Worm (Caenorhabditis elegans) whole organism, mixed stage, embryonic: ENCODE measurements around the gene arp-1.

Source experiments
- bed-3 ChIP-seq: fragments of 200-800 bp; sonication (Bioruptor generic); optimal IDR thresholded peaks from 3 replicates; lab custom pipeline; 2018; ENCODE audit warnings: mild to moderate bottlenecking, missing genetic modification characterization, moderate library complexity, missing compliant biosample characterization
- ceh-39 ChIP-seq: fragments of 150-350 bp; optimal IDR thresholded peaks from 2 replicates; lab custom pipeline; 2014; ENCODE audit warnings: missing biosample characterization, missing genetic modification characterization
- ceh-43 ChIP-seq: fragments of 200-800 bp; sonication (Bioruptor generic); optimal IDR thresholded peaks from 2 replicates; lab custom pipeline; 2018; ENCODE audit warnings: mild to moderate bottlenecking, missing genetic modification characterization, moderate library complexity, missing compliant biosample characterization
- ceh-83 ChIP-seq: fragments of 200-800 bp; sonication (Bioruptor generic); optimal IDR thresholded peaks from 2 replicates; lab custom pipeline; 2018; ENCODE audit warnings: mild to moderate bottlenecking, missing genetic modification characterization, missing compliant biosample characterization
- ces-1 ChIP-seq: fragments of 150-350 bp; optimal IDR thresholded peaks from 2 replicates; lab custom pipeline; 2014; ENCODE audit warnings: missing biosample characterization, missing genetic modification reagents, missing genetic modification characterization
- drap-1 ChIP-seq: fragments of 200-800 bp; sonication (Bioruptor generic); optimal IDR thresholded peaks from 3 replicates; lab custom pipeline; 2018; ENCODE audit warnings: mild to moderate bottlenecking, missing genetic modification characterization, missing compliant biosample characterization
- elt-1 ChIP-seq: sonication (generic microtip); optimal IDR thresholded peaks from 2 replicates; lab custom pipeline; 2017; ENCODE audit warnings: missing genetic modification characterization, mild to moderate bottlenecking, missing compliant biosample characterization, antibody characterized with exemption, moderate library complexity, borderline replicate concordance; ENCODE audit not compliant: insufficient read depth
- elt-3 ChIP-seq: fragments of 150-350 bp; optimal IDR thresholded peaks from 2 replicates; lab custom pipeline; 2014; ENCODE audit warnings: missing biosample characterization, missing genetic modification characterization
- flh-1 ChIP-seq: fragments of 200-800 bp; sonication (Bioruptor generic); optimal IDR thresholded peaks from 2 replicates; lab custom pipeline; 2018; ENCODE audit warnings: mild to moderate bottlenecking, missing genetic modification characterization, moderate library complexity, missing compliant biosample characterization
- ham-2 ChIP-seq: fragments of 200-800 bp; sonication (Bioruptor generic); optimal IDR thresholded peaks from 2 replicates; lab custom pipeline; 2018; ENCODE audit warnings: mild to moderate bottlenecking, missing genetic modification characterization, missing compliant biosample characterization
- hlh-1 ChIP-seq: fragments of 150-350 bp; optimal IDR thresholded peaks from 2 replicates; lab custom pipeline; 2014; ENCODE audit warnings: missing biosample characterization, missing genetic modification reagents, missing genetic modification characterization
- lin-13 ChIP-seq: fragments of 150-350 bp; optimal IDR thresholded peaks from 2 replicates; lab custom pipeline; 2014; ENCODE audit warnings: missing biosample characterization, missing genetic modification characterization
- lin-32 ChIP-seq: fragments of 200-800 bp; sonication (Bioruptor generic); optimal IDR thresholded peaks from 2 replicates; lab custom pipeline; 2018; ENCODE audit warnings: mild to moderate bottlenecking, missing genetic modification characterization, missing compliant biosample characterization
- lsy-2 ChIP-seq: fragments of 150-350 bp; optimal IDR thresholded peaks from 2 replicates; lab custom pipeline; 2014; ENCODE audit warnings: missing biosample characterization, missing genetic modification characterization
- mab-5 ChIP-seq: fragments of 150-350 bp; optimal IDR thresholded peaks from 2 replicates; lab custom pipeline; 2014; ENCODE audit warnings: missing biosample characterization, missing genetic modification characterization
- mep-1 ChIP-seq: fragments of 150-350 bp; optimal IDR thresholded peaks from 2 replicates; lab custom pipeline; 2017; ENCODE audit warnings: missing biosample characterization, missing genetic modification reagents, missing genetic modification characterization, inconsistent platforms
- mls-2 ChIP-seq: sonication (generic microtip); optimal IDR thresholded peaks from 2 replicates; lab custom pipeline; 2016; ENCODE audit warnings: mild to moderate bottlenecking, missing genetic modification characterization, moderate library complexity, missing compliant biosample characterization
- nhr-12 ChIP-seq: fragments of 150-350 bp; optimal IDR thresholded peaks from 2 replicates; lab custom pipeline; 2014; ENCODE audit warnings: missing biosample characterization, missing genetic modification characterization
- nhr-2 ChIP-seq: fragments of 150-350 bp; optimal IDR thresholded peaks from 2 replicates; lab custom pipeline; 2014; ENCODE audit warnings: missing biosample characterization, missing genetic modification characterization
- nhr-237 ChIP-seq: fragments of 150-350 bp; optimal IDR thresholded peaks from 2 replicates; lab custom pipeline; 2014; ENCODE audit warnings: missing biosample characterization, missing genetic modification characterization
- nhr-76 ChIP-seq: sonication (generic microtip); optimal IDR thresholded peaks from 2 replicates; lab custom pipeline; 2017; ENCODE audit warnings: missing biosample characterization, missing genetic modification characterization
- pha-4 ChIP-seq: fragments of 150-350 bp; optimal IDR thresholded peaks from 2 replicates; lab custom pipeline; 2018; ENCODE audit warnings: missing biosample characterization, missing genetic modification reagents, missing genetic modification characterization
- sem-2 ChIP-seq: fragments of 200-800 bp; sonication (Bioruptor generic); optimal IDR thresholded peaks from 2 replicates; lab custom pipeline; 2018; ENCODE audit warnings: mild to moderate bottlenecking, missing genetic modification characterization, missing compliant biosample characterization
- snpc-4 ChIP-seq: fragments of 150-350 bp; optimal IDR thresholded peaks from 2 replicates; lab custom pipeline; 2014; ENCODE audit warnings: missing biosample characterization, missing genetic modification characterization
- sptf-1 ChIP-seq: sonication (generic microtip); optimal IDR thresholded peaks from 2 replicates; lab custom pipeline; 2017; ENCODE audit warnings: mild to moderate bottlenecking, missing genetic modification characterization, moderate library complexity, missing compliant biosample characterization
- tbx-8 ChIP-seq: fragments of 200-800 bp; sonication (Bioruptor generic); optimal IDR thresholded peaks from 2 replicates; lab custom pipeline; 2018; ENCODE audit warnings: mild to moderate bottlenecking, missing genetic modification characterization, moderate library complexity, missing compliant biosample characterization
- unc-120 ChIP-seq: sonication (generic microtip); optimal IDR thresholded peaks from 2 replicates; lab custom pipeline; 2017; ENCODE audit warnings: missing genetic modification characterization, missing compliant biosample characterization; ENCODE audit not compliant: poor library complexity, severe bottlenecking
- unc-39 ChIP-seq: fragments of 150-350 bp; optimal IDR thresholded peaks from 2 replicates; lab custom pipeline; 2014; ENCODE audit warnings: missing biosample characterization, missing genetic modification characterization
- unc-62 ChIP-seq: fragments of 150-350 bp; optimal IDR thresholded peaks from 2 replicates; lab custom pipeline; 2014; ENCODE audit warnings: missing biosample characterization, missing genetic modification reagents, missing genetic modification characterization
- zip-8 ChIP-seq: fragments of 150-350 bp; optimal IDR thresholded peaks from 2 replicates; lab custom pipeline; 2014; ENCODE audit warnings: missing biosample characterization, missing genetic modification characterization
- ztf-11 ChIP-seq: fragments of 150-350 bp; optimal IDR thresholded peaks from 2 replicates; lab custom pipeline; 2014; ENCODE audit warnings: missing biosample characterization, missing genetic modification characterization

The arp-1 gene

ce11 chrII:15119537-15120360 is at the start of gene arp-1:
Gene arp-1 (plus strand): TSS chrII:15120301.
- TF ChIP-seq ceh-43, result peak; percentile 47
- TF ChIP-seq nhr-2 (tag; lab: Kevin White, UChicago), result no peak
- TF ChIP-seq snpc-4, result no peak
- TF ChIP-seq unc-120, result no peak
- no peak for TF ChIP-seq ztf-11 (tag; lab: Kevin White, UChicago)
- TF ChIP-seq lin-32 (GFP tag; lab: Kevin White, UChicago), result no peak
- TF ChIP-seq sem-2 (GFP tag; lab: Kevin White, UChicago), result no peak
- TF ChIP-seq tbx-8, result no peak
- no peak for TF ChIP-seq elt-1 (tag; lab: Kevin White, UChicago)
- TF ChIP-seq mep-1 (tag; lab: Kevin White, UChicago), result peak; percentile 59
- TF ChIP-seq lin-13 (tag; lab: Kevin White, UChicago), result peak; percentile 19
- TF ChIP-seq zip-8, result no peak
- no peak for TF ChIP-seq ceh-83 (GFP tag; lab: Kevin White, UChicago)
- TF ChIP-seq pha-4, result peak; percentile 59
- peak; percentile 15 for TF ChIP-seq mls-2
- TF ChIP-seq sptf-1 (tag; lab: Kevin White, UChicago), result peak; percentile 16
- peak; percentile 80 for TF ChIP-seq ces-1
- TF ChIP-seq nhr-237, result peak; percentile 42
- TF ChIP-seq hlh-1 (tag; lab: Kevin White, UChicago), result no peak
- no peak for TF ChIP-seq nhr-12
- TF ChIP-seq lsy-2 (tag; lab: Kevin White, UChicago), result peak; percentile 21

ce11 chrII:15071571-15071970 is 48.5 kb upstream of the arp-1 start, which contains the start of gene Y53F4B.18:
Gene Y53F4B.18 (minus strand): TSS chrII:15071671.
- TF ChIP-seq ces-1, result no peak
- TF ChIP-seq elt-1 (tag; lab: Kevin White, UChicago), result no peak
- TF ChIP-seq nhr-2 (tag; lab: Kevin White, UChicago), result no peak
- TF ChIP-seq flh-1 (GFP tag; lab: Kevin White, UChicago), result no peak
- no peak for TF ChIP-seq bed-3
- no peak for TF ChIP-seq mep-1 (tag; lab: Kevin White, UChicago)

ce11 chrII:15074760-15075159 is 45.3 kb upstream of the arp-1 start:
- TF ChIP-seq unc-39 (tag; lab: Kevin White, UChicago) (no peak), ces-1 (no peak), ham-2 (no peak), lin-13 (tag; lab: Kevin White, UChicago) (no peak), hlh-1 (tag; lab: Kevin White, UChicago) (no peak), tbx-8 (no peak)

- TF ChIP-seq drap-1 (GFP tag; lab: Kevin White, UChicago), result no peak
- TF ChIP-seq ceh-43, result no peak
- TF ChIP-seq unc-39 (tag; lab: Kevin White, UChicago), result no peak
- TF ChIP-seq flh-1 (GFP tag; lab: Kevin White, UChicago), result no peak
- TF ChIP-seq lsy-2 (tag; lab: Kevin White, UChicago), result peak; percentile 79
- no peak for TF ChIP-seq bed-3
- no peak for TF ChIP-seq elt-3 (tag; lab: Kevin White, UChicago)
- peak; percentile 95 for TF ChIP-seq ceh-39
- TF ChIP-seq nhr-76 (tag; lab: Kevin White, UChicago), result no peak
Measured at ce11 chrII:15076778-15077435, 43.2 kb upstream of the arp-1 start, which contains the start of gene Y53F4B.19. Gene Y53F4B.19 (plus strand): TSS chrII:15076934.

- TF ChIP-seq unc-120 (no peak), drap-1 (GFP tag; lab: Kevin White, UChicago) (no peak), nhr-237 (no peak), ces-1 (peak; percentile 58), tbx-8 (no peak), pha-4 (no peak), mls-2 (peak; percentile 8), elt-3 (tag; lab: Kevin White, UChicago) (no peak), flh-1 (GFP tag; lab: Kevin White, UChicago) (no peak), mab-5 (no peak), unc-62 (no peak), sptf-1 (tag; lab: Kevin White, UChicago) (peak; percentile 52)
Measured at ce11 chrII:15080535-15080934, 39.6 kb upstream of the arp-1 start.
